Fruit fly (Drosophila melanogaster): ENCODE measurements around the gene CYLD.

CYLD gene

dm6 chr2L:10260750-10261493 is 38.7 kb downstream of the CYLD start, which contains the start of gene Pten (continued):
- TF ChIP-seq CG16815 (GFP tag; optimal IDR thresholded peaks at IDR 0.05) (no peak), CG4854 (GFP tag; optimal IDR thresholded peaks at IDR 0.05) (peak; percentile 48), gcm (GFP tag; optimal IDR thresholded peaks at IDR 0.05) (no peak), Dp (GFP tag; optimal IDR thresholded peaks at IDR 0.05) (peak; percentile 28), eyg (GFP tag; optimal IDR thresholded peaks at IDR 0.05) (peak; percentile 43), Mrtf (GFP tag; IDR thresholded peaks at IDR 0.05) (no peak), ssp (GFP tag; IDR thresholded peaks at IDR 0.05) (peak; percentile 81), tll (GFP tag; optimal IDR thresholded peaks at IDR 0.05) (peak in 1 of 2 experiments; percentile 52), tup (GFP tag; optimal IDR thresholded peaks at IDR 0.05) (no peak), CG12769 (tag; optimal IDR thresholded peaks at IDR 0.05) (no peak), CG1832 (GFP tag; optimal IDR thresholded peaks at IDR 0.05) (no peak), NK7.1 (GFP tag; optimal IDR thresholded peaks at IDR 0.05) (peak; percentile 39), CG14050 (GFP tag; IDR thresholded peaks at IDR 0.05) (peak; percentile 43; the same call in 2 of the 3 replicates), CG10321 (GFP tag; IDR thresholded peaks at IDR 0.05) (no peak), Hey (tag; optimal IDR thresholded peaks at IDR 0.05) (no peak), CG12391 (tag; optimal IDR thresholded peaks at IDR 0.05) (peak; percentile 75), chif (GFP tag; optimal IDR thresholded peaks at IDR 0.05) (peak; percentile 26 to 43), gfzf (GFP tag; optimal IDR thresholded peaks at IDR 0.05) (peak; percentile 10), CG17912 (GFP tag; optimal IDR thresholded peaks at IDR 0.05) (peak; percentile 41), Mad (GFP tag; optimal IDR thresholded peaks at IDR 0.05) (peak; percentile 43), CG18262 (tag; optimal IDR thresholded peaks at IDR 0.05) (peak; percentile 84), ATbp (GFP tag; optimal IDR thresholded peaks at IDR 0.05) (no peak), stc (GFP tag; IDR thresholded peaks at IDR 0.05) (peak; percentile 67; the same call in 1 of the 2 replicates), Myb (GFP tag; optimal IDR thresholded peaks at IDR 0.05) (peak; percentile 36), CG13775 (GFP tag; optimal IDR thresholded peaks at IDR 0.05) (peak; percentile 83), Elba2 (GFP tag; optimal IDR thresholded peaks at IDR 0.05) (peak; percentile 12), vnd (GFP tag; IDR thresholded peaks at IDR 0.05; ENCODE audit: partially characterized antibody) (peak; percentile 85), Abd-B (GFP tag; optimal IDR thresholded peaks at IDR 0.05) (no peak), pho (GFP tag; optimal IDR thresholded peaks at IDR 0.05) (peak; percentile 64), E2f1 (GFP tag; IDR thresholded peaks at IDR 0.05) (no peak), pros (GFP tag; optimal IDR thresholded peaks at IDR 0.05) (no peak), CG6272 (GFP tag; IDR thresholded peaks at IDR 0.05) (no peak), Atf3 (GFP tag; optimal IDR thresholded peaks at IDR 0.05) (peak; percentile 68), ranshi (GFP tag; IDR thresholded peaks at IDR 0.05) (no peak), jing (GFP tag; optimal IDR thresholded peaks at IDR 0.05) (no peak), CG30020 (tag; optimal IDR thresholded peaks at IDR 0.05) (peak; percentile 98), kni (GFP tag; optimal IDR thresholded peaks at IDR 0.05) (no peak), sens (GFP tag) (peak; percentile 96), ttk (GFP tag; IDR thresholded peaks at IDR 0.05) (no peak), phol (tag; optimal IDR thresholded peaks at IDR 0.05) (peak; percentile 85), pfk (GFP tag; optimal IDR thresholded peaks at IDR 0.05) (peak; percentile 61), hth (optimal IDR thresholded peaks at IDR 0.05) (no peak), CG8765 (GFP tag; IDR thresholded peaks at IDR 0.05) (no peak), Ets97D (GFP tag; optimal IDR thresholded peaks at IDR 0.05) (peak; percentile 69), salm (tag; optimal IDR thresholded peaks at IDR 0.05) (no peak), Trl (optimal IDR thresholded peaks at IDR 0.05) (no peak), Trl (GFP tag; optimal IDR thresholded peaks at IDR 0.05) (peak; percentile 78), Atf-2 (GFP tag; optimal IDR thresholded peaks at IDR 0.05) (peak; percentile 52), Gug (GFP tag; IDR thresholded peaks at IDR 0.05) (no peak; the same call in 3 of the 4 replicates), CG30403 (GFP tag; optimal IDR thresholded peaks at IDR 0.05) (peak; percentile 79)
